Worm (Caenorhabditis elegans): ENCODE measurements around the gene K12H4.3.

ce11 chrIII:8080165-8080738 is 34.4 kb downstream of the K12H4.3 start, which contains the start of the genes dcr-1 and apc-2:
- TF ChIP-seq nhr-47 (tag; optimal IDR thresholded peaks at IDR 0.05) (no peak), xbp-1 (tag; optimal IDR thresholded peaks at IDR 0.05) (no peak), sptf-1 (tag; optimal IDR thresholded peaks at IDR 0.05) (no peak), elt-2 (tag; optimal IDR thresholded peaks at IDR 0.05) (no peak)

All from whole organism, L1 larva.